Worm (Caenorhabditis elegans): Measurements from ENCODE around the gene algn-7.

DNA sequence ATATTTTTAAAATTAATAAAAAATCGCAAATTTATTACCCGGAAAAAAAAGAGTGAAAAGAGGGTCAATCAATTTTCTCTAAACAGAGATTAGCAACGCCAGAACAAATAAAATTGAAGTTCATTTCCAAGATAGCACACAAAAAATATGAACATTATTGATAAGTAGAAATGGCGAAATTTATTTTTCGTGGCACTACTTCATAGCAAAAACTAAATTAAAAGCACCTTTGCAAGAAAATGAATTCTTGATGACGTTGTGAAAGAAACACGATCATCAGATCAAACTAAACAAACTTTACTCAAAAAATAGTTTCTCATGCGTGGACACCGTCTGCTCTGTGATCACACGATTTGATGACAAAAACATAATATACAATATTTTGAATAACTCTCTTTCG lies 11.5 kb downstream of the algn-7 start, which contains the start of gene Y60A3A.16:
- TF ChIP-seq B0035.1 (tag; optimal IDR thresholded peaks at IDR 0.05) (no peak), hsf-1 (GFP tag; IDR thresholded peaks at IDR 0.05) (no peak), efl-1 (GFP tag; optimal IDR thresholded peaks at IDR 0.05) (no peak), F55B11.4 (tag; optimal IDR thresholded peaks at IDR 0.05; ENCODE audit: borderline replicate concordance, insufficient read depth) (no peak), ets-4 (GFP tag; optimal IDR thresholded peaks at IDR 0.05) (no peak), Y95B8A.8 (GFP tag; IDR thresholded peaks at IDR 0.05) (no peak), tbx-9 (tag; optimal IDR thresholded peaks at IDR 0.05; ENCODE audit: borderline replicate concordance) (no peak), tlf-1 (GFP tag; optimal IDR thresholded peaks at IDR 0.05) (no peak), B0019.2 (GFP tag; conservative IDR thresholded peaks at IDR 0.05) (no peak), bed-2 (GFP tag; IDR thresholded peaks at IDR 0.05) (no peak), snpc-4 (GFP tag; optimal IDR thresholded peaks at IDR 0.05) (no peak), snpc-4 (tag; optimal IDR thresholded peaks at IDR 0.05) (no peak)
